Worm (Caenorhabditis elegans) whole organism, young adult: ENCODE data around the gene cyp-37A1.

Experiments
- F55B11.4 ChIP-seq: sonication (generic microtip); optimal IDR thresholded peaks from 2 replicates; lab custom pipeline; 2016; ENCODE audit warnings: missing compliant biosample characterization, missing genetic modification characterization, borderline replicate concordance; ENCODE audit not compliant: insufficient read depth
- ama-1 ChIP-seq, 3 experiments: fragments of 150-350 bp in 1 of 3; sonication (generic microtip) in 2 of 3; optimal IDR thresholded peaks; 2 replicates each; lab custom pipeline; 2014 to 2018; ENCODE audit warnings: missing biosample characterization in 2 of 3, missing genetic modification characterization in 2 of 3, missing genetic modification reagents in 2 of 3
- unc-130 ChIP-seq: sonication (generic microtip); optimal IDR thresholded peaks from 2 replicates; lab custom pipeline; 2016; ENCODE audit warnings: missing genetic modification reagents, missing genetic modification characterization, missing compliant biosample characterization

DNA sequence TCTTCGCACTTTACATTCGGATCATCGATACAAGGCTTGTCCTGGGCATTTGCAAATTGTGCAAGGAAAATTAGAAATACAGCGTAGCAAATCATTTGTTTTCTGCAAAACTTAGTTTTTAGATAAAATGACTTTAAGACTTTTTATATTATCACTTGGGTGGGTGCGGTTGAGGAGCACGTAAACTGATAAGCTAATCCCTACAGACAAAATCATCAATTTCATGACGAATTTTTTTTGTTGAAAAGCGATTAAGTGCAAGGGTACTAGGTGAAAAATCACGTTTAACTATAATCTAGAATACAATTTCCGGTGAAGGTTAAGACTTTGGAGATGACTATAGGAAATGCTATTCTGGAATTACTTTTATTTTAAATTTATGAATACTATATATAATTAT lies 19.3 kb downstream of the cyp-37A1 start, which contains the start of gene F01D5.1:
- TF ChIP-seq ama-1 (optimal IDR thresholded peaks at IDR 0.05; lab: Kevin White, UChicago) (no peak), ama-1 (GFP tag; optimal IDR thresholded peaks at IDR 0.05; lab: Kevin White, UChicago) (no peak), F55B11.4 (tag; lab: Kevin White, UChicago) (no peak), unc-130 (GFP tag; lab: Kevin White, UChicago) (no peak)
